Fruit fly (Drosophila melanogaster): ENCODE results near the gene sim.

- TF ChIP-seq D (optimal IDR thresholded peaks at IDR 0.05) (no peak), D (GFP tag; optimal IDR thresholded peaks at IDR 0.05) (no peak), sisA (GFP tag; IDR thresholded peaks at IDR 0.05) (no peak), CG33557 (GFP tag; optimal IDR thresholded peaks at IDR 0.05) (no peak), wdn (GFP tag; IDR thresholded peaks at IDR 0.05) (no peak), CG4404 (GFP tag; IDR thresholded peaks at IDR 0.05) (no peak), fru (optimal IDR thresholded peaks at IDR 0.05) (no peak), zen2 (GFP tag; IDR thresholded peaks at IDR 0.05; ENCODE audit: partially characterized antibody) (no peak), CG3163 (GFP tag; optimal IDR thresholded peaks at IDR 0.05) (no peak), Gug (GFP tag; IDR thresholded peaks at IDR 0.05) (no peak), sc (optimal IDR thresholded peaks at IDR 0.05) (no peak), sc (GFP tag; optimal IDR thresholded peaks at IDR 0.05) (no peak), CG8388 (GFP tag; optimal IDR thresholded peaks at IDR 0.05) (no peak), Hand (GFP tag; optimal IDR thresholded peaks at IDR 0.05) (no peak), CG1529 (GFP tag; optimal IDR thresholded peaks at IDR 0.05) (no peak), CG4617 (GFP tag; optimal IDR thresholded peaks at IDR 0.05; ENCODE audit: borderline replicate concordance) (no peak)
Observed at dm6 chr3R:13043857-13044256, 13.7 kb upstream of the sim start, which contains the start of gene CG45122.

Measured in whole organism, embryonic.